Fruit fly (Drosophila melanogaster): Measurements from ENCODE around the gene GstZ2.

Gene GstZ2

DNA sequence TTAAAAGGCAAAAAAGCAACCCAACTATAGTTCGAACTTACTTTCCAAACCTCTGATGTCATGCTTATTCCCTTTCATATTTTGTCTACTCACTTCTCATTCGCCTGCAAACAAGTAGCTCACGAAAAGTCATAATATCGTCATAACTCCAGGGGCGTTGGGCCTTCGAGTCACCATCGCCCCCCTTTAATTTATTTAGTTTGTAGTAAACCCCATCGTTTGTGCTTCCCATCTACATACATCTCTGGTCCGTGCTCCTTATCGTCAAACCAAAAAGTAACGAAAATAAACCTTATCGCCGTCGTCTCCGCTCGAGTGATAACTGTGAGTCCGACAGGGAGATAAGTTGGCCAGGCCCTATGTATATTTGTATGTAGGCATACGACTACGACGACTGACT is 31.5 kb downstream of the GstZ2 start (continued):
- TF ChIP-seq CG3995 (GFP tag; optimal IDR thresholded peaks at IDR 0.05) (peak; percentile 53), Neu2 (GFP tag; optimal IDR thresholded peaks at IDR 0.05; ENCODE audit: borderline replicate concordance) (no peak), Hmx (GFP tag; optimal IDR thresholded peaks at IDR 0.05) (no peak), nerfin-1 (tag; optimal IDR thresholded peaks at IDR 0.05) (no peak), CG12155 (GFP tag; optimal IDR thresholded peaks at IDR 0.05) (peak; percentile 54), CG9932 (GFP tag; IDR thresholded peaks at IDR 0.05) (peak; percentile 86), CG42726 (GFP tag; IDR thresholded peaks at IDR 0.05; ENCODE audit: partially characterized antibody) (no peak), zen (tag; optimal IDR thresholded peaks at IDR 0.05) (no peak), ham (GFP tag; IDR thresholded peaks at IDR 0.05) (no peak), dmrt99B (tag; optimal IDR thresholded peaks at IDR 0.05) (peak; percentile 71), D (optimal IDR thresholded peaks at IDR 0.05) (no peak), D (GFP tag; optimal IDR thresholded peaks at IDR 0.05) (no peak), ttk (GFP tag; IDR thresholded peaks at IDR 0.05) (no peak), CG6683 (GFP tag; optimal IDR thresholded peaks at IDR 0.05) (peak; percentile 64), esg (GFP tag; conservative IDR thresholded peaks at IDR 0.05) (0 out of 2 replicates have a peak, but pooled peaks have one; percentile 37), CG8290 (GFP tag; optimal IDR thresholded peaks at IDR 0.05) (peak; percentile 34), CG8290 (tag; optimal IDR thresholded peaks at IDR 0.05) (peak in 1 of 2 experiments; percentile 95), CG11504 (tag; optimal IDR thresholded peaks at IDR 0.05) (peak; percentile 70), Eip74EF (GFP tag; optimal IDR thresholded peaks at IDR 0.05) (peak in 1 of 2 experiments; percentile 33), onecut (GFP tag; IDR thresholded peaks at IDR 0.05) (peak; percentile 74), CG18764 (GFP tag; optimal IDR thresholded peaks at IDR 0.05) (no peak), tll (GFP tag; optimal IDR thresholded peaks at IDR 0.05) (no peak), CG32767 (GFP tag; IDR thresholded peaks at IDR 0.05) (no peak), vvl (GFP tag; IDR thresholded peaks at IDR 0.05) (peak; percentile 62), CG12104 (GFP tag; optimal IDR thresholded peaks at IDR 0.05) (no peak), pb (GFP tag; optimal IDR thresholded peaks at IDR 0.05) (no peak), YL-1 (GFP tag; optimal IDR thresholded peaks at IDR 0.05) (no peak), CG7839 (tag; optimal IDR thresholded peaks at IDR 0.05) (peak; percentile 72), Sry-β (GFP tag; optimal IDR thresholded peaks at IDR 0.05) (no peak), CG7928 (GFP tag; optimal IDR thresholded peaks at IDR 0.05) (no peak), bigmax (GFP tag; optimal IDR thresholded peaks at IDR 0.05) (no peak), CG4617 (GFP tag; optimal IDR thresholded peaks at IDR 0.05; ENCODE audit: borderline replicate concordance) (no peak), CG7987 (GFP tag; optimal IDR thresholded peaks at IDR 0.05) (peak; percentile 49), zfh1 (GFP tag; IDR thresholded peaks at IDR 0.05) (peak; percentile 45; the same call in 1 of the 3 replicates), Hey (tag; optimal IDR thresholded peaks at IDR 0.05) (peak; percentile 49), psq (GFP tag; optimal IDR thresholded peaks at IDR 0.05) (no peak), gem (tag; optimal IDR thresholded peaks at IDR 0.05) (peak; percentile 63), CTCF (GFP tag; optimal IDR thresholded peaks at IDR 0.05) (no peak), Antp (GFP tag; optimal IDR thresholded peaks at IDR 0.05) (peak; percentile 49), Hsf (GFP tag; optimal IDR thresholded peaks at IDR 0.05) (peak; percentile 44), Sox100B (GFP tag; optimal IDR thresholded peaks at IDR 0.05) (no peak), CG6813 (GFP tag; optimal IDR thresholded peaks at IDR 0.05) (peak; percentile 8), Sox102F (GFP tag; optimal IDR thresholded peaks at IDR 0.05) (peak; percentile 23), hb (GFP tag; IDR thresholded peaks at IDR 0.05; ENCODE audit: partially characterized antibody) (no peak), CG34422 (GFP tag; IDR thresholded peaks at IDR 0.05) (peak; percentile 60; the same call in 1 of the 3 replicates), seq (GFP tag; IDR thresholded peaks at IDR 0.05) (peak; percentile 68), knrl (GFP tag; IDR thresholded peaks at IDR 0.05; ENCODE audit: partially characterized antibody) (no peak), CG10274 (GFP tag; optimal IDR thresholded peaks at IDR 0.05) (peak; percentile 50), Ssrp (tag; optimal IDR thresholded peaks at IDR 0.05) (peak; percentile 4), cwo (GFP tag; optimal IDR thresholded peaks at IDR 0.05) (peak; percentile 88), CG16813 (GFP tag; IDR thresholded peaks at IDR 0.05; ENCODE audit: partially characterized antibody) (no peak)
